Worm (Caenorhabditis elegans) whole organism, L3 larva: ENCODE measurements around the gene K09E4.3.

Experiments used
- R02D3.7 ChIP-seq: fragments of 150-350 bp; optimal IDR thresholded peaks from 2 replicates; lab custom pipeline; 2014; ENCODE audit warnings: missing biosample characterization, missing genetic modification characterization
- ama-1 ChIP-seq: fragments of 150-350 bp; optimal IDR thresholded peaks from 2 replicates; lab custom pipeline; 2018
- ceh-16 ChIP-seq: sonication (generic microtip); optimal IDR thresholded peaks from 2 replicates; lab custom pipeline; 2017; ENCODE audit warnings: missing biosample characterization, missing genetic modification characterization
- ceh-9 ChIP-seq: sonication (generic microtip); optimal IDR thresholded peaks from 2 replicates; lab custom pipeline; 2018; ENCODE audit warnings: missing biosample characterization, missing genetic modification characterization
- daf-12 ChIP-seq: fragments of 150-350 bp; optimal IDR thresholded peaks from 2 replicates; lab custom pipeline; 2014; ENCODE audit warnings: missing biosample characterization, missing genetic modification reagents, missing genetic modification characterization
- egl-27 ChIP-seq: sonication (generic microtip); optimal IDR thresholded peaks from 4 replicates; lab custom pipeline; 2017; ENCODE audit warnings: missing biosample characterization, missing genetic modification reagents, missing genetic modification characterization
- egl-5 ChIP-seq: fragments of 150-350 bp; optimal IDR thresholded peaks from 2 replicates; lab custom pipeline; 2017; ENCODE audit warnings: missing biosample characterization, missing genetic modification reagents, missing genetic modification characterization, inconsistent platforms
- elt-1 ChIP-seq: fragments of 150-350 bp; optimal IDR thresholded peaks from 2 replicates; lab custom pipeline; 2014; ENCODE audit warnings: missing biosample characterization, missing genetic modification characterization
- elt-2 ChIP-seq: sonication (generic microtip); optimal IDR thresholded peaks from 2 replicates; lab custom pipeline; 2016; ENCODE audit warnings: missing genetic modification reagents, mild to moderate bottlenecking, missing genetic modification characterization, missing compliant biosample characterization
- elt-3 ChIP-seq, 3 experiments: fragments of 150-350 bp in 1 of 3; sonication (generic microtip) in 2 of 3; optimal IDR thresholded peaks; 2 replicates in 2 of 3; 4 replicates in 1 of 3; lab custom pipeline; 2014 to 2017; ENCODE audit warnings: missing biosample characterization in 3 of 3, missing genetic modification characterization in 3 of 3
- fkh-10 ChIP-seq: sonication (generic microtip); optimal IDR thresholded peaks from 2 replicates; lab custom pipeline; 2017; ENCODE audit warnings: missing biosample characterization, missing genetic modification reagents, missing genetic modification characterization
- fkh-2 ChIP-seq: fragments of 150-350 bp; optimal IDR thresholded peaks from 2 replicates; lab custom pipeline; 2014; ENCODE audit warnings: missing biosample characterization, missing genetic modification reagents, missing genetic modification characterization
- jun-1 ChIP-seq: fragments of 150-350 bp; optimal IDR thresholded peaks from 2 replicates; lab custom pipeline; 2014; ENCODE audit warnings: missing biosample characterization, missing genetic modification reagents, missing genetic modification characterization
- lin-15B ChIP-seq: fragments of 150-350 bp; optimal IDR thresholded peaks from 2 replicates; lab custom pipeline; 2014; ENCODE audit warnings: missing biosample characterization, missing genetic modification characterization
- lin-39 ChIP-seq: fragments of 150-350 bp; optimal IDR thresholded peaks from 2 replicates; lab custom pipeline; 2018; ENCODE audit warnings: missing biosample characterization, missing genetic modification reagents, missing genetic modification characterization
- lsy-12 ChIP-seq: sonication (generic microtip); optimal IDR thresholded peaks from 2 replicates; lab custom pipeline; 2016; ENCODE audit warnings: mild to moderate bottlenecking, missing genetic modification characterization, missing compliant biosample characterization
- mdl-1 ChIP-seq: fragments of 150-350 bp; optimal IDR thresholded peaks from 2 replicates; lab custom pipeline; 2014; ENCODE audit warnings: missing biosample characterization, missing genetic modification characterization
- nfya-1 ChIP-seq: sonication (generic microtip); optimal IDR thresholded peaks from 2 replicates; lab custom pipeline; 2017; ENCODE audit warnings: missing genetic modification characterization, mild to moderate bottlenecking, missing compliant biosample characterization, antibody characterized with exemption, moderate library complexity; ENCODE audit not compliant: insufficient read depth
- nhr-11 ChIP-seq: fragments of 150-350 bp; optimal IDR thresholded peaks from 2 replicates; lab custom pipeline; 2014; ENCODE audit warnings: missing biosample characterization, missing genetic modification characterization
- nhr-12 ChIP-seq: fragments of 150-350 bp; optimal IDR thresholded peaks from 2 replicates; lab custom pipeline; 2014; ENCODE audit warnings: missing biosample characterization, missing genetic modification characterization
- nhr-23 ChIP-seq: fragments of 150-350 bp; optimal IDR thresholded peaks from 2 replicates; lab custom pipeline; 2014; ENCODE audit warnings: missing biosample characterization, missing genetic modification reagents, missing genetic modification characterization
- nhr-25 ChIP-seq: sonication (generic microtip); optimal IDR thresholded peaks from 2 replicates; lab custom pipeline; 2017; ENCODE audit warnings: missing biosample characterization, missing genetic modification characterization
- nhr-28 ChIP-seq: fragments of 150-350 bp; optimal IDR thresholded peaks from 2 replicates; lab custom pipeline; 2014; ENCODE audit warnings: missing biosample characterization, missing genetic modification characterization
- nhr-43 ChIP-seq: sonication (generic microtip); optimal IDR thresholded peaks from 2 replicates; lab custom pipeline; 2016; ENCODE audit warnings: mild to moderate bottlenecking, missing genetic modification characterization, missing compliant biosample characterization; ENCODE audit not compliant: poor library complexity, severe bottlenecking
- nhr-67 ChIP-seq: fragments of 150-350 bp; optimal IDR thresholded peaks from 2 replicates; lab custom pipeline; 2014; ENCODE audit warnings: missing biosample characterization, missing genetic modification characterization
- nhr-76 ChIP-seq: fragments of 150-350 bp; sonication (generic microtip); optimal IDR thresholded peaks from 5 replicates; lab custom pipeline; 2014; ENCODE audit warnings: missing biosample characterization, missing genetic modification characterization
- pqm-1 ChIP-seq: fragments of 150-350 bp; optimal IDR thresholded peaks from 2 replicates; lab custom pipeline; 2017; ENCODE audit warnings: missing biosample characterization, missing genetic modification characterization, inconsistent platforms
- skn-1 ChIP-seq: fragments of 150-350 bp; optimal IDR thresholded peaks from 2 replicates; lab custom pipeline; 2014; ENCODE audit warnings: missing biosample characterization, missing genetic modification characterization
- snpc-4 ChIP-seq: fragments of 150-350 bp; optimal IDR thresholded peaks from 2 replicates; lab custom pipeline; 2014; ENCODE audit warnings: missing biosample characterization, missing genetic modification characterization
- unc-39 ChIP-seq: sonication (generic microtip); optimal IDR thresholded peaks from 4 replicates; lab custom pipeline; 2017; ENCODE audit warnings: missing biosample characterization, missing genetic modification characterization
- unc-62 ChIP-seq: fragments of 150-350 bp; sonication (generic microtip); optimal IDR thresholded peaks from 4 replicates; lab custom pipeline; 2014; ENCODE audit warnings: missing biosample characterization, missing genetic modification reagents, missing genetic modification characterization
- zag-1 ChIP-seq: fragments of 150-350 bp; optimal IDR thresholded peaks from 2 replicates; lab custom pipeline; 2014; ENCODE audit warnings: missing biosample characterization, missing genetic modification characterization
- ztf-11 ChIP-seq: fragments of 150-350 bp; optimal IDR thresholded peaks from 2 replicates; lab custom pipeline; 2014; ENCODE audit warnings: missing biosample characterization, missing genetic modification characterization
- ztf-4 ChIP-seq: fragments of 150-350 bp; optimal IDR thresholded peaks from 2 replicates; lab custom pipeline; 2014; ENCODE audit warnings: missing biosample characterization, missing genetic modification characterization

Gene K09E4.3

ce11 chrII:14129191-14129590 lies 2.5 kb upstream of the K09E4.3 start:
- TF ChIP-seq daf-12 (tag; lab: Kevin White, UChicago) = no peak
- no peak for TF ChIP-seq nhr-28
- TF ChIP-seq nhr-76 (tag; lab: Kevin White, UChicago) = no peak
- no peak for TF ChIP-seq ama-1
- no peak for TF ChIP-seq nhr-43 (tag; lab: Kevin White, UChicago)
- no peak for TF ChIP-seq unc-62
- no peak for TF ChIP-seq elt-2 (tag; lab: Kevin White, UChicago)
- no peak for TF ChIP-seq pqm-1 (tag; lab: Kevin White, UChicago)
- TF ChIP-seq nhr-25 (tag; lab: Kevin White, UChicago) = no peak
- TF ChIP-seq nfya-1 (tag; lab: Kevin White, UChicago) = no peak
- TF ChIP-seq egl-27 (tag; lab: Kevin White, UChicago) = no peak
- no peak for TF ChIP-seq zag-1 (tag; lab: Kevin White, UChicago)

- peak; percentile 2 for TF ChIP-seq lin-39 (tag; lab: Kevin White, UChicago)
- TF ChIP-seq unc-39 (tag; lab: Kevin White, UChicago) = no peak
Measured at ce11 chrII:14122065-14122464, 4.7 kb downstream of the K09E4.3 start, which contains the start of gene K09E4.4. Gene K09E4.4 (minus strand): TSS chrII:14122165.

ce11 chrII:14118391-14118790 lies 8.3 kb downstream of the K09E4.3 start:
- TF ChIP-seq snpc-4 (tag; lab: Kevin White, UChicago) (peak; percentile 40), mdl-1 (tag; lab: Kevin White, UChicago) (no peak)

ce11 chrII:14112842-14113241 lies 13.9 kb downstream of the K09E4.3 start:
- TF ChIP-seq nhr-43 (tag; lab: Kevin White, UChicago) (no peak), skn-1 (tag; lab: Kevin White, UChicago) (no peak), nhr-67 (tag; lab: Kevin White, UChicago) (no peak), lin-39 (tag; lab: Kevin White, UChicago) (no peak), nhr-25 (tag; lab: Kevin White, UChicago) (peak; percentile 65), ceh-9 (tag; lab: Kevin White, UChicago) (no peak), ztf-11 (tag; lab: Kevin White, UChicago) (no peak), nhr-11 (tag; lab: Kevin White, UChicago) (no peak), elt-1 (peak; percentile 23)

- peak; percentile 44 for TF ChIP-seq ama-1
- TF ChIP-seq nhr-11 (tag; lab: Kevin White, UChicago) = no peak
- TF ChIP-seq nhr-25 (tag; lab: Kevin White, UChicago) = peak; percentile 72
- TF ChIP-seq lsy-12 (tag; lab: Kevin White, UChicago) = no peak
- no peak for TF ChIP-seq fkh-10
- no peak for TF ChIP-seq ztf-11 (tag; lab: Kevin White, UChicago)
- no peak for TF ChIP-seq R02D3.7 (tag; lab: Kevin White, UChicago)
- TF ChIP-seq nfya-1 (tag; lab: Kevin White, UChicago) = no peak
- no peak for TF ChIP-seq jun-1 (tag; lab: Kevin White, UChicago)
- TF ChIP-seq lin-39 (tag; lab: Kevin White, UChicago) = no peak
- TF ChIP-seq ztf-4 (tag; lab: Kevin White, UChicago) = no peak
- TF ChIP-seq ceh-16 (tag; lab: Kevin White, UChicago) = no peak
- TF ChIP-seq zag-1 (tag; lab: Kevin White, UChicago) = no peak
- peak; percentile 56 for TF ChIP-seq nhr-23 (tag; lab: Kevin White, UChicago)
- TF ChIP-seq skn-1 (tag; lab: Kevin White, UChicago) = no peak
- TF ChIP-seq egl-5 (tag; lab: Kevin White, UChicago) = no peak
- TF ChIP-seq lin-15B (tag; lab: Kevin White, UChicago) = no peak
- TF ChIP-seq egl-27 (tag; lab: Kevin White, UChicago) = no peak
Measured at ce11 chrII:14109184-14109664, 17.5 kb downstream of the K09E4.3 start, which contains the start of gene cpg-7. Gene cpg-7 (minus strand): TSS chrII:14109234.

- TF ChIP-seq nfya-1 (tag; lab: Kevin White, UChicago) (no peak), lsy-12 (tag; lab: Kevin White, UChicago) (no peak), nhr-11 (tag; lab: Kevin White, UChicago) (no peak), R02D3.7 (tag; lab: Kevin White, UChicago) (no peak), ceh-9 (tag; lab: Kevin White, UChicago) (no peak), nhr-28 (no peak), elt-3 (tag; optimal IDR thresholded peaks at IDR 0.05; lab: Kevin White, UChicago) (no peak), fkh-2 (tag; lab: Kevin White, UChicago) (no peak), nhr-12 (no peak), elt-1 (no peak), fkh-10 (no peak), pqm-1 (tag; lab: Kevin White, UChicago) (no peak), lin-39 (tag; lab: Kevin White, UChicago) (no peak), egl-27 (tag; lab: Kevin White, UChicago) (no peak), ztf-4 (tag; lab: Kevin White, UChicago) (no peak)
Measured at ce11 chrII:14106164-14106563, 20.6 kb downstream of the K09E4.3 start.
